Worm (Caenorhabditis elegans) whole organism, L1 larva: ENCODE measurements around the gene lec-2.

ENCODE experiments used
- C04F5.9 ChIP-seq: sonication (generic microtip); optimal IDR thresholded peaks from 2 replicates; lab custom pipeline; 2016; ENCODE audit warnings: missing genetic modification characterization, missing compliant biosample characterization
- F16B12.6 ChIP-seq: fragments of 150-350 bp; optimal IDR thresholded peaks from 2 replicates; lab custom pipeline; 2014; ENCODE audit warnings: missing biosample characterization, missing genetic modification characterization
- aha-1 ChIP-seq: fragments of 150-350 bp; optimal IDR thresholded peaks from 2 replicates; lab custom pipeline; 2014; ENCODE audit warnings: missing biosample characterization, missing genetic modification characterization
- ama-1 ChIP-seq: fragments of 150-350 bp; optimal IDR thresholded peaks from 2 replicates; lab custom pipeline; 2014
- blmp-1 ChIP-seq: fragments of 150-350 bp; optimal IDR thresholded peaks from 2 replicates; lab custom pipeline; 2014; ENCODE audit warnings: missing biosample characterization, missing genetic modification characterization
- ceh-8 ChIP-seq: fragments of 200-800 bp; sonication (Bioruptor generic); optimal IDR thresholded peaks from 2 replicates; lab custom pipeline; 2018; ENCODE audit warnings: mild to moderate bottlenecking, missing genetic modification characterization, moderate library complexity, missing compliant biosample characterization
- ceh-90 ChIP-seq: sonication (generic microtip); optimal IDR thresholded peaks from 2 replicates; lab custom pipeline; 2016; ENCODE audit warnings: missing genetic modification characterization, missing compliant biosample characterization
- ces-1 ChIP-seq: fragments of 150-350 bp; optimal IDR thresholded peaks from 2 replicates; lab custom pipeline; 2014; ENCODE audit warnings: missing biosample characterization, missing genetic modification reagents, missing genetic modification characterization
- dpl-1 ChIP-seq, 3 experiments: fragments of 150-350 bp in 2 of 3; sonication (generic microtip) in 1 of 3; optimal IDR thresholded peaks; 2 replicates each; lab custom pipeline; 2014 to 2017; ENCODE audit warnings: missing biosample characterization in 3 of 3, missing genetic modification characterization in 3 of 3, missing genetic modification reagents in 3 of 3
- dsc-1 ChIP-seq: sonication (generic microtip); optimal IDR thresholded peaks from 2 replicates; lab custom pipeline; 2016; ENCODE audit warnings: mild to moderate bottlenecking, missing genetic modification characterization, missing compliant biosample characterization
- efl-1 ChIP-seq, 4 experiments: fragments of 150-350 bp; optimal IDR thresholded peaks in 3 of 4; peaks in 1 of 4; 1 replicate in 1 of 4; 2 replicates in 3 of 4; lab custom pipeline; 2014; ENCODE audit warnings: missing biosample characterization in 2 of 4, missing genetic modification characterization in 2 of 4, missing genetic modification reagents in 2 of 4
- efl-3 ChIP-seq: fragments of 200-800 bp; sonication (Bioruptor generic); optimal IDR thresholded peaks from 2 replicates; lab custom pipeline; 2018; ENCODE audit warnings: mild to moderate bottlenecking, missing genetic modification characterization, missing compliant biosample characterization
- elt-2 ChIP-seq: sonication (generic microtip); optimal IDR thresholded peaks from 2 replicates; lab custom pipeline; 2016; ENCODE audit warnings: missing genetic modification characterization, mild to moderate bottlenecking, inconsistent platforms, missing compliant biosample characterization, missing genetic modification reagents
- elt-3 ChIP-seq, 6 experiments: fragments of 150-350 bp in 1 of 6; sonication (generic microtip); optimal IDR thresholded peaks; 2 replicates each; lab custom pipeline; 2017 to 2018; ENCODE audit warnings: missing biosample characterization in 6 of 6, missing genetic modification characterization in 6 of 6, inconsistent platforms in 1 of 6
- fkh-10 ChIP-seq: sonication (generic microtip); optimal IDR thresholded peaks from 2 replicates; lab custom pipeline; 2017; ENCODE audit warnings: missing biosample characterization, missing genetic modification reagents, missing genetic modification characterization
- fkh-4 ChIP-seq: sonication (generic microtip); optimal IDR thresholded peaks from 2 replicates; lab custom pipeline; 2016; ENCODE audit warnings: missing compliant biosample characterization, missing genetic modification characterization, borderline replicate concordance
- fkh-8 ChIP-seq: sonication (generic microtip); optimal IDR thresholded peaks from 2 replicates; lab custom pipeline; 2016; ENCODE audit warnings: mild to moderate bottlenecking, missing genetic modification characterization, missing compliant biosample characterization
- fos-1 ChIP-seq: fragments of 150-350 bp; optimal IDR thresholded peaks from 2 replicates; lab custom pipeline; 2014; ENCODE audit warnings: missing biosample characterization, missing genetic modification characterization
- grh-1 ChIP-seq: fragments of 200-800 bp; sonication (Bioruptor generic); IDR thresholded peaks from 2 replicates; pipeline ENCODE4 v1.3.6; 2022; ENCODE audit warnings: missing genetic modification reagents, missing genetic modification characterization, missing compliant biosample characterization
- hlh-17 ChIP-seq: fragments of 200-800 bp; sonication (Bioruptor generic); optimal IDR thresholded peaks from 2 replicates; lab custom pipeline; 2018; ENCODE audit warnings: missing genetic modification characterization, mild to moderate bottlenecking, missing compliant biosample characterization, moderate library complexity, borderline replicate concordance
- isw-1 ChIP-seq: fragments of 200-800 bp; sonication (Bioruptor generic); IDR thresholded peaks from 2 replicates; pipeline ENCODE4 v1.3.6; 2022; ENCODE audit warnings: missing genetic modification characterization, missing compliant biosample characterization
- lin-13 ChIP-seq: fragments of 150-350 bp; optimal IDR thresholded peaks from 2 replicates; lab custom pipeline; 2014; ENCODE audit warnings: missing biosample characterization, missing genetic modification reagents, missing genetic modification characterization
- lin-14 ChIP-seq: fragments of 200-800 bp; sonication (Bioruptor generic); optimal IDR thresholded peaks from 2 replicates; lab custom pipeline; 2018; ENCODE audit warnings: mild to moderate bottlenecking, missing genetic modification characterization, moderate library complexity, missing compliant biosample characterization
- lin-15B ChIP-seq: fragments of 150-350 bp; sonication (generic microtip); optimal IDR thresholded peaks from 3 replicates; lab custom pipeline; 2014; ENCODE audit warnings: missing biosample characterization, missing genetic modification characterization
- lir-3 ChIP-seq: sonication (generic microtip); optimal IDR thresholded peaks from 2 replicates; lab custom pipeline; 2016; ENCODE audit warnings: mild to moderate bottlenecking, missing genetic modification characterization, moderate library complexity, missing compliant biosample characterization; ENCODE audit not compliant: poor library complexity
- lsy-2 ChIP-seq, 2 experiments: fragments of 150-350 bp; optimal IDR thresholded peaks; 2 replicates each; lab custom pipeline; 2014; ENCODE audit warnings: missing biosample characterization in 2 of 2, missing genetic modification characterization in 2 of 2
- mab-9 ChIP-seq: fragments of 200-800 bp; sonication (Bioruptor generic); IDR thresholded peaks from 2 replicates; pipeline ENCODE4 v1.3.6; 2022; ENCODE audit warnings: missing genetic modification reagents, missing genetic modification characterization, missing compliant biosample characterization
- mdl-1 ChIP-seq, 2 experiments: fragments of 150-350 bp; optimal IDR thresholded peaks; 2 replicates each; lab custom pipeline; 2014 to 2017; ENCODE audit warnings: missing biosample characterization in 2 of 2, missing genetic modification characterization in 2 of 2, inconsistent platforms in 1 of 2
- mef-2 ChIP-seq: fragments of 150-350 bp; optimal IDR thresholded peaks from 2 replicates; lab custom pipeline; 2014; ENCODE audit warnings: missing biosample characterization, missing genetic modification characterization
- nhr-11 ChIP-seq: fragments of 150-350 bp; optimal IDR thresholded peaks from 2 replicates; lab custom pipeline; 2014; ENCODE audit warnings: missing biosample characterization, missing genetic modification characterization
- nhr-19 ChIP-seq: fragments of 200-800 bp; sonication (Bioruptor generic); conservative IDR thresholded peaks from 2 replicates; pipeline ENCODE4 v1.3.6; 2022; ENCODE audit warnings: missing genetic modification characterization, missing compliant biosample characterization
- nhr-20 ChIP-seq: sonication (generic microtip); optimal IDR thresholded peaks from 2 replicates; lab custom pipeline; 2016; ENCODE audit warnings: mild to moderate bottlenecking, missing genetic modification characterization, missing compliant biosample characterization
- nhr-237 ChIP-seq: fragments of 150-350 bp; optimal IDR thresholded peaks from 2 replicates; lab custom pipeline; 2014; ENCODE audit warnings: missing biosample characterization, missing genetic modification characterization
- nhr-28 ChIP-seq: fragments of 150-350 bp; optimal IDR thresholded peaks from 2 replicates; lab custom pipeline; 2014; ENCODE audit warnings: missing biosample characterization, missing genetic modification characterization
- nhr-71 ChIP-seq: sonication (generic microtip); optimal IDR thresholded peaks from 2 replicates; lab custom pipeline; 2016; ENCODE audit warnings: mild to moderate bottlenecking, missing genetic modification characterization, moderate library complexity, missing compliant biosample characterization
- nhr-77 ChIP-seq: fragments of 150-350 bp; optimal IDR thresholded peaks from 2 replicates; lab custom pipeline; 2014; ENCODE audit warnings: missing biosample characterization, missing genetic modification characterization
- nhr-84 ChIP-seq: sonication (generic microtip); optimal IDR thresholded peaks from 2 replicates; lab custom pipeline; 2017; ENCODE audit warnings: missing biosample characterization, missing genetic modification characterization
- pag-3 ChIP-seq: sonication (generic microtip); optimal IDR thresholded peaks from 2 replicates; lab custom pipeline; 2017; ENCODE audit warnings: missing genetic modification characterization, mild to moderate bottlenecking, missing compliant biosample characterization, antibody characterized with exemption, borderline replicate concordance; ENCODE audit not compliant: insufficient read depth
- pax-3 ChIP-seq: fragments of 200-800 bp; sonication (Bioruptor generic); optimal IDR thresholded peaks from 2 replicates; lab custom pipeline; 2018; ENCODE audit warnings: mild to moderate bottlenecking, missing genetic modification characterization, moderate library complexity, missing compliant biosample characterization
- pqm-1 ChIP-seq: sonication (generic microtip); optimal IDR thresholded peaks from 3 replicates; lab custom pipeline; 2017; ENCODE audit warnings: missing biosample characterization, missing genetic modification characterization
- rnt-1 ChIP-seq: sonication (generic microtip); optimal IDR thresholded peaks from 2 replicates; lab custom pipeline; 2016; ENCODE audit warnings: mild to moderate bottlenecking, missing genetic modification characterization, moderate library complexity, missing compliant biosample characterization
- snpc-4 ChIP-seq: fragments of 150-350 bp; optimal IDR thresholded peaks from 2 replicates; lab custom pipeline; 2014; ENCODE audit warnings: missing biosample characterization, missing genetic modification characterization
- snu-23 ChIP-seq: sonication (generic microtip); optimal IDR thresholded peaks from 2 replicates; lab custom pipeline; 2016; ENCODE audit warnings: missing genetic modification characterization, missing compliant biosample characterization
- sptf-1 ChIP-seq: fragments of 150-350 bp; optimal IDR thresholded peaks from 2 replicates; lab custom pipeline; 2014; ENCODE audit warnings: missing biosample characterization, missing genetic modification characterization
- swsn-7 ChIP-seq: sonication (generic microtip); optimal IDR thresholded peaks from 2 replicates; lab custom pipeline; 2016; ENCODE audit warnings: missing genetic modification characterization, missing compliant biosample characterization
- tbx-2 ChIP-seq: sonication (generic microtip); optimal IDR thresholded peaks from 2 replicates; lab custom pipeline; 2016; ENCODE audit warnings: missing genetic modification characterization, missing compliant biosample characterization
- tlp-1 ChIP-seq: fragments of 150-350 bp; optimal IDR thresholded peaks from 2 replicates; lab custom pipeline; 2014; ENCODE audit warnings: missing biosample characterization, missing genetic modification characterization
- unc-30 ChIP-seq: sonication (generic microtip); optimal IDR thresholded peaks from 2 replicates; lab custom pipeline; 2017; ENCODE audit warnings: missing biosample characterization, missing genetic modification characterization
- vab-15 ChIP-seq: sonication (generic microtip); optimal IDR thresholded peaks from 2 replicates; lab custom pipeline; 2017; ENCODE audit warnings: missing genotype, mild to moderate bottlenecking, missing genetic modification characterization, missing compliant biosample characterization
- xbp-1 ChIP-seq: sonication (generic microtip); optimal IDR thresholded peaks from 2 replicates; lab custom pipeline; 2016; ENCODE audit warnings: missing genetic modification characterization, missing compliant biosample characterization
- zip-4 ChIP-seq: fragments of 200-800 bp; sonication (Bioruptor generic); optimal IDR thresholded peaks from 2 replicates; lab custom pipeline; 2018; ENCODE audit warnings: mild to moderate bottlenecking, missing genetic modification characterization, moderate library complexity, missing compliant biosample characterization
- ztf-11 ChIP-seq, 2 experiments: sonication (generic microtip); optimal IDR thresholded peaks; 2 replicates each; lab custom pipeline; 2016 to 2017; ENCODE audit warnings: missing genetic modification characterization in 2 of 2, missing biosample characterization in 1 of 2, missing compliant biosample characterization in 1 of 2

Gene lec-2

DNA sequence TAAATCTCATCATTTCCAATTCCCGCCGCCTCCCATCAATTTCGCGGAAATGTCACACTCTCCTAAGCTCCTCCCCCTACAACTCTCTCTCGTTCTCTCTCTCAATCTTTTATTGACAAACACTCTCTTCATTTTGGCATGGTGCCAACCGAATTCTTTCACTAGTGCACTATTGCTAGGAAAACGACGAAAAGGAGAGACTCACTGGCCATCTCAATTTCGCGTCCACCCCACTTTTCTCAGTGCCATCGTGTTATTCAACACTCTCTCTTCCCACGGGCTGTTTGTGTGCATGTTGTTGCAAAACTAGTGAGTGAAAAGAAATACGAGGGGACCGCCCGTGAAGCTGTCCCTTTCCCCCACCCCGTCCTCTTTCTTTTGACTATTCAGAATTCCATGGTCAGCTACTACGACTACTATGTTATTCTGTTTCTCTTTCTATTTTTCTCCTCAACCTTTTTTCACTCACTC, 31.1 kb downstream of the lec-2 start:
- TF ChIP-seq blmp-1 (peak; percentile 82), tlp-1 (no peak), fkh-8 (peak; percentile 66), ceh-90 (no peak), nhr-28 (tag; lab: Kevin White, UChicago) (no peak), elt-3 (tag; optimal IDR thresholded peaks at IDR 0.05; lab: Kevin White, UChicago) (no peak), dpl-1 (GFP tag; optimal IDR thresholded peaks at IDR 0.05; lab: Kevin White, UChicago) (peak; percentile 20 to 68 (median 38)), nhr-19 (GFP tag; lab: Robert Waterston, UW) (peak; percentile 56), mef-2 (no peak), nhr-11 (peak; percentile 85), vab-15 (no peak), pag-3 (peak; percentile 37), swsn-7 (tag; lab: Kevin White, UChicago) (peak; percentile 70), nhr-71 (peak; percentile 85), F16B12.6 (tag; lab: Kevin White, UChicago) (no peak), elt-2 (tag; lab: Kevin White, UChicago) (no peak), fkh-4 (tag; lab: Kevin White, UChicago) (no peak), ces-1 (no peak), fos-1 (peak; percentile 33), efl-3 (GFP tag; lab: Kevin White, UChicago) (no peak), ceh-8 (GFP tag; lab: Kevin White, UChicago) (peak; percentile 13), fkh-10 (GFP tag; lab: Kevin White, UChicago) (peak; percentile 43), isw-1 (GFP tag; lab: Robert Waterston, UW) (peak; percentile 28; the same call in 1 of the 2 replicates), nhr-20 (tag; lab: Kevin White, UChicago) (peak; percentile 70), ztf-11 (tag; optimal IDR thresholded peaks at IDR 0.05; lab: Kevin White, UChicago) (peak in 1 of 2 experiments; percentile 1), pax-3 (tag; lab: Kevin White, UChicago) (no peak), mab-9 (GFP tag; lab: Robert Waterston, UW) (no peak), C04F5.9 (tag; lab: Kevin White, UChicago) (no peak), rnt-1 (tag; lab: Kevin White, UChicago) (peak; percentile 68), dsc-1 (tag; lab: Kevin White, UChicago) (peak; percentile 77), efl-1 (optimal IDR thresholded peaks at IDR 0.05; lab: Kevin White, UChicago) (peak; percentile 35 to 59), efl-1 (GFP tag; optimal IDR thresholded peaks at IDR 0.05 in 1 of 2; lab: Kevin White, UChicago) (peak; percentile 52 to 80), snu-23 (GFP tag; lab: Kevin White, UChicago) (peak; percentile 67), nhr-237 (tag; lab: Kevin White, UChicago) (no peak), lin-14 (GFP tag; lab: Kevin White, UChicago) (peak; percentile 97), lir-3 (tag; lab: Kevin White, UChicago) (peak; percentile 8), snpc-4 (tag; lab: Kevin White, UChicago) (peak; percentile 4), hlh-17 (GFP tag; lab: Kevin White, UChicago) (no peak), grh-1 (GFP tag; lab: Robert Waterston, UW) (peak; percentile 38; the same call in 1 of the 2 replicates), xbp-1 (tag; lab: Kevin White, UChicago) (peak; percentile 60), sptf-1 (tag; lab: Kevin White, UChicago) (no peak), aha-1 (tag; lab: Kevin White, UChicago) (no peak), lin-15B (peak; percentile 22), ama-1 (lab: Kevin White, UChicago) (no peak), pqm-1 (tag; lab: Kevin White, UChicago) (no peak), mdl-1 (tag; optimal IDR thresholded peaks at IDR 0.05; lab: Kevin White, UChicago) (peak in 1 of 2 experiments; percentile 48), unc-30 (no peak), lsy-2 (tag; optimal IDR thresholded peaks at IDR 0.05; lab: Kevin White, UChicago) (peak; percentile 50 to 74), zip-4 (GFP tag; lab: Kevin White, UChicago) (peak; percentile 6), nhr-84 (tag; lab: Kevin White, UChicago) (no peak), tbx-2 (tag; lab: Kevin White, UChicago) (peak; percentile 80), lin-13 (GFP tag; lab: Kevin White, UChicago) (peak; percentile 33), nhr-77 (tag; lab: Kevin White, UChicago) (peak; percentile 53)
